Worm (Caenorhabditis elegans): Measurements from ENCODE around the gene pfn-2.

pfn-2 gene

DNA sequence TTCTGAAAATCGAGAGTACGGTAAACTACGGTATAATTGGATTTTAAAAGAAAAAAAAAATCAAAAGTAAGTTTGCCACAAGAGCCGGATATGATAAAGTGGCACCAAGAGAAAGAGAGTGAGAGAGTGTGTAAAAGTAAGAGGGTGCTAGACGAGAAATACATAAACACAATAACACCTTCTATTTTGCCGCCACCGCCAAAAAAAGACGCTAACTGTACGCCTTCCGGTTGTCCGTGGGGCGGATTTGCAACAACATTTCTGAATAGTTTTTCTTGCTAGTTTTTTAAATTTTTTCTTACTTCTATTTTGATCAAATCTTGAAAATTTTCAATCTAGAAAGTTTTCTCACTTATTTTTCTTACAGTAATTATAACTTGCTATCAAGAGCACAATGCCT, 18.8 kb upstream of the pfn-2 start, which contains the start of gene F35C8.8:
Gene F35C8.8, minus strand, starts transcription at position 2 of the 400 bp plus-strand sequence.
- TF ChIP-seq F16B12.6 (tag; optimal IDR thresholded peaks at IDR 0.05) (no peak), ets-5 (GFP tag; IDR thresholded peaks at IDR 0.05) (no peak), nhr-12 (tag; optimal IDR thresholded peaks at IDR 0.05) (no peak), pax-3 (tag; optimal IDR thresholded peaks at IDR 0.05) (no peak), lin-15B (tag; optimal IDR thresholded peaks at IDR 0.05) (no peak), C34B4.2 (tag; optimal IDR thresholded peaks at IDR 0.05) (no peak), nhr-77 (tag; optimal IDR thresholded peaks at IDR 0.05) (no peak), vab-15 (tag; optimal IDR thresholded peaks at IDR 0.05) (no peak), ceh-8 (GFP tag; optimal IDR thresholded peaks at IDR 0.05) (no peak)

DNA sequence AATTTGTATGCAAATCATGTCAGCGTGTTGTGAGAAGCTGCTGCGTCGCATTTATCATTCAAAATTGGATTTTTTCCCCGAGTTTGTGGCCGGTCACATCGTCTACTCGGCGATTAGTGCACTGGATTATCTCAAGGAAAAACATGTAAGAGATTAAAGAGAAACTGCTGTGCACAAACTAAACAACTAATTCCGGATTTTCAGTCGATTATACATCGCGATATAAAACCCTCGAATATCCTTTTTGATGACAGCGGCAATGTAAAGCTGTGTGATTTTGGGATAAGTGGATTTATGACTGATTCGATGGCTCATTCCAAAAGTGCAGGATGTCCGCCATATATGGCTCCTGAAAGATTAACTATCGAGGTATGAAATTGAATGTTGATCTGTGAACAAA, 16.7 kb upstream of the pfn-2 start:
- TF ChIP-seq efl-1 (optimal IDR thresholded peaks at IDR 0.05): no peak
- peak in 1 of 2 experiments; percentile 53 for TF ChIP-seq efl-1 (GFP tag; optimal IDR thresholded peaks at IDR 0.05 in 1 of 2)
- peak; percentile 58 for TF ChIP-seq egl-13 (tag; optimal IDR thresholded peaks at IDR 0.05)
- TF ChIP-seq dsc-1 (tag; optimal IDR thresholded peaks at IDR 0.05): peak; percentile 77
- TF ChIP-seq hlh-4 (tag; optimal IDR thresholded peaks at IDR 0.05): no peak

DNA sequence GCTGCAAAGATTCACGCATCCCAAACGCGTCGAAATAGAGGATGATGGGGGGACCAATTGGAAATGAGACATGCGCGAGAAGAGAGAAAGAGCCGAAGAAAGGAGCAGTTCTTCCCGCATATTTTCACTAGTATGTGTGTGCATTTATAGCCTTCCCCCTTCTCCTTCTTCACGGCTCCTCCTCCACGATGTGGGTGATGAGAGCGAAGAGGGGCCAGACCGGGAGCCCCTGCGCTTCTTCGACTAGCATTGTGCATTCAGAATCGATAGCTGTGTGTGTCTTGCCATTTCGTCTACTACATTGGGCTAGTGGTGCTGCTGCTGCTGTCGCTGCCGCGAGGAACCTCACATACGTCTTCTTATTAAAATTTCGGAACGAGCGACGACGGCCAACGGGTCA, 14.3 kb upstream of the pfn-2 start, which contains the start of gene jkk-1:
Gene jkk-1, plus strand, starts transcription at position 249 of the 400 bp plus-strand sequence.
- TF ChIP-seq xbp-1 (tag; optimal IDR thresholded peaks at IDR 0.05) (peak; percentile 22), swsn-7 (tag; optimal IDR thresholded peaks at IDR 0.05) (peak; percentile 10), lsy-2 (tag; optimal IDR thresholded peaks at IDR 0.05) (peak in 1 of 2 experiments; percentile 21), nhr-47 (tag; optimal IDR thresholded peaks at IDR 0.05) (peak; percentile 53), hpl-2 (GFP tag; optimal IDR thresholded peaks at IDR 0.05) (no peak), lin-39 (tag; optimal IDR thresholded peaks at IDR 0.05) (no peak), unc-86 (tag; optimal IDR thresholded peaks at IDR 0.05) (peak; percentile 29), mab-9 (GFP tag; IDR thresholded peaks at IDR 0.05) (peak; percentile 51; the same call in 1 of the 2 replicates), lin-35 (GFP tag; optimal IDR thresholded peaks at IDR 0.05) (peak in 1 of 2 experiments; percentile 3), ceh-82 (tag; optimal IDR thresholded peaks at IDR 0.05) (peak; percentile 36 to 53 (median 39)), fkh-8 (tag; optimal IDR thresholded peaks at IDR 0.05) (peak; percentile 58), nhr-71 (tag; optimal IDR thresholded peaks at IDR 0.05) (peak; percentile 34), nhr-237 (tag; optimal IDR thresholded peaks at IDR 0.05) (no peak), snu-23 (GFP tag; optimal IDR thresholded peaks at IDR 0.05) (peak; percentile 14), mef-2 (tag; optimal IDR thresholded peaks at IDR 0.05) (no peak), fkh-10 (GFP tag; optimal IDR thresholded peaks at IDR 0.05) (peak; percentile 52), ama-1 (optimal IDR thresholded peaks at IDR 0.05) (no peak), lin-14 (GFP tag; optimal IDR thresholded peaks at IDR 0.05) (peak; percentile 83), C34B4.2 (tag; optimal IDR thresholded peaks at IDR 0.05) (no peak), C16A3.4 (tag; optimal IDR thresholded peaks at IDR 0.05) (no peak), egl-13 (tag; optimal IDR thresholded peaks at IDR 0.05) (peak; percentile 14)

DNA sequence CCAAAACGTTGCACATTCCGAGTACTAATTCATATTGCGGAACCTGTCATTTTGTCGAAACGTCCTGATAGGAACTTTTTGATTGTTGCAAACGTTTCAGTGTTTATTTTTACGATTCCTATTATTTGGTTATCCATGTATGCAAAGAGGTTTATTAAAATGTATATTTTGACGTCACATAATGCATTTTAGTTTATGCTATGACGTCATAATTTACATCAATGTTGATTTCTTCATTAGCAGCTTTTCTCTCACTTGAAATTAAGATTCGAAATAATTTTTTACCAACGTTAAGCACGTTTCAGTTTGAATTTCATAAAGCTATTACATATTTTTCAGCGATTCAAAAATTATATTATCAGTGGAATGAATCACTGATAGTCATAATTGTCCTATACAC, 12.7 kb upstream of the pfn-2 start:
- TF ChIP-seq Y116A8C.19 (tag; optimal IDR thresholded peaks at IDR 0.05; ENCODE audit: borderline replicate concordance) (no peak), isw-1 (GFP tag; IDR thresholded peaks at IDR 0.05) (no peak), tbx-2 (tag; optimal IDR thresholded peaks at IDR 0.05) (no peak), ceh-63 (GFP tag; optimal IDR thresholded peaks at IDR 0.05) (no peak), sox-4 (tag; optimal IDR thresholded peaks at IDR 0.05) (no peak), hlh-4 (tag; optimal IDR thresholded peaks at IDR 0.05) (no peak), nhr-20 (tag; optimal IDR thresholded peaks at IDR 0.05) (no peak), C34B4.2 (tag; optimal IDR thresholded peaks at IDR 0.05) (no peak), mdl-1 (tag; optimal IDR thresholded peaks at IDR 0.05) (no peak), dsc-1 (tag; optimal IDR thresholded peaks at IDR 0.05) (no peak), mep-1 (tag; optimal IDR thresholded peaks at IDR 0.05) (no peak), snpc-4 (tag; optimal IDR thresholded peaks at IDR 0.05) (no peak), vab-15 (tag; optimal IDR thresholded peaks at IDR 0.05) (no peak), ceh-88 (GFP tag; IDR thresholded peaks at IDR 0.05) (no peak)
